Worm (Caenorhabditis elegans) whole organism, L4 larva: ENCODE data around the gene mup-2.

Source experiments
- ama-1 ChIP-seq: fragments of 150-350 bp; optimal IDR thresholded peaks from 2 replicates; lab custom pipeline; 2014; ENCODE audit warnings: inconsistent platforms, mixed read lengths
- ceh-28 ChIP-seq: fragments of 150-350 bp; optimal IDR thresholded peaks from 2 replicates; lab custom pipeline; 2014; ENCODE audit warnings: missing biosample characterization, missing genetic modification reagents, missing genetic modification characterization
- duxl-1 ChIP-seq: sonication (generic microtip); optimal IDR thresholded peaks from 2 replicates; lab custom pipeline; 2016; ENCODE audit warnings: mild to moderate bottlenecking, missing genetic modification characterization, moderate library complexity, missing compliant biosample characterization; ENCODE audit not compliant: poor library complexity
- egl-43 ChIP-seq: fragments of 200-800 bp; sonication (Bioruptor generic); IDR thresholded peaks from 2 replicates; pipeline ENCODE4 v1.3.6; 2022; ENCODE audit warnings: missing genetic modification reagents, missing genetic modification characterization, missing compliant biosample characterization
- hlh-11 ChIP-seq: fragments of 200-800 bp; sonication (Bioruptor generic); optimal IDR thresholded peaks from 2 replicates; lab custom pipeline; 2018; ENCODE audit warnings: mild to moderate bottlenecking, missing genetic modification characterization, missing compliant biosample characterization
- hmg-1.1 ChIP-seq: fragments of 200-800 bp; sonication (Bioruptor generic); IDR thresholded peaks from 2 replicates; pipeline ENCODE4 v1.3.6; 2022; ENCODE audit warnings: missing genetic modification reagents, missing genetic modification characterization, missing compliant biosample characterization
- mxl-2 ChIP-seq: fragments of 200-800 bp; sonication (Bioruptor generic); conservative IDR thresholded peaks from 2 replicates; pipeline ENCODE4 v1.3.6; 2022; ENCODE audit warnings: missing genetic modification reagents, missing genetic modification characterization, missing compliant biosample characterization
- nhr-11 ChIP-seq: fragments of 150-350 bp; optimal IDR thresholded peaks from 2 replicates; lab custom pipeline; 2014; ENCODE audit warnings: missing biosample characterization, missing genetic modification characterization
- pha-4 ChIP-seq, 2 experiments: fragments of 150-350 bp in 1 of 2; fragments of 200-800 bp in 1 of 2; sonication (Bioruptor generic) in 1 of 2; IDR thresholded peaks in 1 of 2; optimal IDR thresholded peaks in 1 of 2; 2 replicates each; pipeline versions ENCODE4 v1.3.6 to Lab custom; 2014 to 2022; ENCODE audit warnings: missing genetic modification characterization in 2 of 2, missing genetic modification reagents in 2 of 2, missing biosample characterization in 1 of 2, missing compliant biosample characterization in 1 of 2
- pqm-1 ChIP-seq: sonication (generic microtip); optimal IDR thresholded peaks from 2 replicates; lab custom pipeline; 2017; ENCODE audit warnings: missing biosample characterization, missing genetic modification characterization
- unc-62 ChIP-seq, 3 experiments: fragments of 150-350 bp in 1 of 3; sonication (generic microtip); optimal IDR thresholded peaks in 2 of 3; peaks in 1 of 3; 1 replicate in 1 of 3; 2 replicates in 2 of 3; lab custom pipeline; 2014 to 2017; ENCODE audit warnings: missing biosample characterization in 3 of 3, missing genetic modification characterization in 3 of 3, missing genetic modification reagents in 3 of 3, missing genotype in 1 of 3
- zag-1 ChIP-seq: fragments of 150-350 bp; optimal IDR thresholded peaks from 2 replicates; lab custom pipeline; 2014; ENCODE audit warnings: missing biosample characterization, missing genetic modification characterization

DNA sequence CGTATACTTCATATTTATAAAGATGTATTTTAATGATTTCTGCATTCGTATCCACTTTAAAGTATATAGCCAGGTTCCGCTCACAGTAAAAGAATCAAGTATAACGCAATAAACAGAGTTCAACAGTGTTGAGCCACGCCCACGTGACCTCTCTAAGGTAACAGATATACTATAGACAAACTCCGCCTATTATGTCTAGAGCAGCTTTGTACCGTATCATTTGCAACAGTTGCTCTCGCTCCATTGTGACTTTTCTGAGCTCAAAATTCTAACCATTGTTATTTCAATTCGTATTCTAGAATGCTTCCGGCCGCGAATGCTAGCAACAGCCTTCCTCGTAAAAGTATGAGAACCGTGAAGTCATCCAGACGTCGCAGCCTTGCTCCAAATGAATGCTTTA, 36.7 kb downstream of the mup-2 start, which contains the start of gene C03B1.17:
- TF ChIP-seq nhr-11: no peak
- TF ChIP-seq pha-4 (GFP tag; IDR thresholded peaks at IDR 0.05; lab: Robert Waterston, UW): no peak
- TF ChIP-seq pha-4 (tag; optimal IDR thresholded peaks at IDR 0.05; lab: Kevin White, UChicago): no peak
- TF ChIP-seq duxl-1 (tag; lab: Kevin White, UChicago): no peak
- no peak for TF ChIP-seq egl-43 (GFP tag; lab: Robert Waterston, UW)
- no peak for TF ChIP-seq ceh-28 (tag; lab: Kevin White, UChicago)
- no peak for TF ChIP-seq ama-1
- no peak for TF ChIP-seq mxl-2 (GFP tag; lab: Robert Waterston, UW)
- TF ChIP-seq zag-1: no peak
- TF ChIP-seq unc-62 (GFP tag; optimal IDR thresholded peaks at IDR 0.05 in 1 of 2; lab: Kevin White, UChicago): no peak
- no peak for TF ChIP-seq unc-62 (tag; optimal IDR thresholded peaks at IDR 0.05; lab: Kevin White, UChicago)
- no peak for TF ChIP-seq hmg-1.1 (GFP tag; lab: Robert Waterston, UW)
- no peak for TF ChIP-seq hlh-11
- no peak for TF ChIP-seq pqm-1 (tag; lab: Kevin White, UChicago)
